Worm (Caenorhabditis elegans) whole organism, L2 larva: ENCODE measurements around the gene twk-8.

Experiments used
- C34F6.9 ChIP-seq: fragments of 150-350 bp; optimal IDR thresholded peaks from 2 replicates; lab custom pipeline; 2014; ENCODE audit warnings: missing biosample characterization, missing genetic modification characterization
- F13H6.1 ChIP-seq: sonication (generic microtip); optimal IDR thresholded peaks from 2 replicates; lab custom pipeline; 2016; ENCODE audit warnings: missing genetic modification characterization, missing compliant biosample characterization
- R02D3.7 ChIP-seq: fragments of 150-350 bp; optimal IDR thresholded peaks from 2 replicates; lab custom pipeline; 2014; ENCODE audit warnings: missing biosample characterization, missing genetic modification characterization
- Y55F3AM.14 ChIP-seq: fragments of 200-800 bp; sonication (Bioruptor generic); optimal IDR thresholded peaks from 2 replicates; lab custom pipeline; 2018; ENCODE audit warnings: mild to moderate bottlenecking, missing genetic modification characterization, missing compliant biosample characterization
- ZK546.5 ChIP-seq: sonication (generic microtip); optimal IDR thresholded peaks from 2 replicates; lab custom pipeline; 2017; ENCODE audit warnings: missing biosample characterization, missing genetic modification characterization
- alr-1 ChIP-seq: fragments of 150-350 bp; optimal IDR thresholded peaks from 2 replicates; lab custom pipeline; 2014; ENCODE audit warnings: missing biosample characterization, missing genetic modification characterization
- aly-2 ChIP-seq: fragments of 150-350 bp; optimal IDR thresholded peaks from 2 replicates; lab custom pipeline; 2014; ENCODE audit warnings: missing biosample characterization, missing genetic modification characterization
- ama-1 ChIP-seq: fragments of 150-350 bp; optimal IDR thresholded peaks from 2 replicates; lab custom pipeline; 2018; ENCODE audit warnings: inconsistent platforms
- blmp-1 ChIP-seq: sonication (generic microtip); optimal IDR thresholded peaks from 2 replicates; lab custom pipeline; 2017; ENCODE audit warnings: missing genetic modification characterization, mild to moderate bottlenecking, missing compliant biosample characterization, antibody characterized with exemption, moderate library complexity; ENCODE audit not compliant: insufficient read depth
- ceh-16 ChIP-seq: fragments of 150-350 bp; optimal IDR thresholded peaks from 2 replicates; lab custom pipeline; 2014; ENCODE audit warnings: missing biosample characterization, missing genetic modification characterization
- ceh-82 ChIP-seq: fragments of 150-350 bp; optimal IDR thresholded peaks from 2 replicates; lab custom pipeline; 2014; ENCODE audit warnings: missing biosample characterization, missing genetic modification characterization
- crh-2 ChIP-seq: sonication (generic microtip); optimal IDR thresholded peaks from 2 replicates; lab custom pipeline; 2017; ENCODE audit warnings: missing biosample characterization, missing genetic modification characterization
- dmd-4 ChIP-seq: sonication (generic microtip); optimal IDR thresholded peaks from 2 replicates; lab custom pipeline; 2017; ENCODE audit warnings: missing biosample characterization, missing genetic modification characterization
- egl-27 ChIP-seq: sonication (generic microtip); optimal IDR thresholded peaks from 3 replicates; lab custom pipeline; 2017; ENCODE audit warnings: missing biosample characterization, missing genetic modification reagents, missing genetic modification characterization
- elt-1 ChIP-seq: fragments of 150-350 bp; optimal IDR thresholded peaks from 2 replicates; lab custom pipeline; 2014; ENCODE audit warnings: missing biosample characterization, missing genetic modification characterization
- elt-3 ChIP-seq: sonication (generic microtip); optimal IDR thresholded peaks from 2 replicates; lab custom pipeline; 2017; ENCODE audit warnings: missing biosample characterization, missing genetic modification characterization
- fos-1 ChIP-seq: fragments of 150-350 bp; optimal IDR thresholded peaks from 2 replicates; lab custom pipeline; 2014; ENCODE audit warnings: missing biosample characterization, missing genetic modification characterization
- gmeb-1 ChIP-seq: fragments of 150-350 bp; optimal IDR thresholded peaks from 2 replicates; lab custom pipeline; 2014; ENCODE audit warnings: missing biosample characterization, missing genetic modification characterization
- lin-11 ChIP-seq: fragments of 150-350 bp; sonication (generic microtip); optimal IDR thresholded peaks from 2 replicates; lab custom pipeline; 2014; ENCODE audit warnings: missing biosample characterization, missing genetic modification characterization, inconsistent platforms, mixed read lengths
- lin-13 ChIP-seq: fragments of 150-350 bp; optimal IDR thresholded peaks from 2 replicates; lab custom pipeline; 2014; ENCODE audit warnings: missing biosample characterization, missing genetic modification reagents, missing genetic modification characterization
- lin-39 ChIP-seq: fragments of 150-350 bp; optimal IDR thresholded peaks from 2 replicates; lab custom pipeline; 2014; ENCODE audit warnings: missing biosample characterization, missing genetic modification reagents, missing genetic modification characterization
- lsy-2 ChIP-seq, 2 experiments: fragments of 150-350 bp in 1 of 2; sonication (generic microtip) in 1 of 2; optimal IDR thresholded peaks; 2 replicates each; lab custom pipeline; 2014 to 2017; ENCODE audit warnings: missing biosample characterization in 2 of 2, missing genetic modification characterization in 2 of 2
- mab-5 ChIP-seq: fragments of 150-350 bp; optimal IDR thresholded peaks from 2 replicates; lab custom pipeline; 2014; ENCODE audit warnings: missing biosample characterization, missing genetic modification characterization
- mbf-1 ChIP-seq: sonication (generic microtip); optimal IDR thresholded peaks from 2 replicates; lab custom pipeline; 2017; ENCODE audit warnings: missing biosample characterization, missing genetic modification characterization
- mdl-1 ChIP-seq, 2 experiments: fragments of 150-350 bp in 1 of 2; sonication (generic microtip) in 1 of 2; optimal IDR thresholded peaks; 2 replicates each; lab custom pipeline; 2017; ENCODE audit warnings: missing biosample characterization in 2 of 2, missing genetic modification characterization in 2 of 2
- nhr-10 ChIP-seq: sonication (generic microtip); optimal IDR thresholded peaks from 2 replicates; lab custom pipeline; 2017; ENCODE audit warnings: missing biosample characterization, missing genetic modification characterization
- nhr-11 ChIP-seq: fragments of 150-350 bp; optimal IDR thresholded peaks from 2 replicates; lab custom pipeline; 2014; ENCODE audit warnings: missing biosample characterization, missing genetic modification characterization
- nhr-12 ChIP-seq: fragments of 150-350 bp; optimal IDR thresholded peaks from 2 replicates; lab custom pipeline; 2014; ENCODE audit warnings: missing biosample characterization, missing genetic modification characterization
- nhr-129 ChIP-seq: fragments of 150-350 bp; optimal IDR thresholded peaks from 2 replicates; lab custom pipeline; 2014; ENCODE audit warnings: missing biosample characterization, missing genetic modification characterization
- nhr-21 ChIP-seq: fragments of 150-350 bp; optimal IDR thresholded peaks from 2 replicates; lab custom pipeline; 2014; ENCODE audit warnings: missing biosample characterization, missing genetic modification characterization
- nhr-23 ChIP-seq: fragments of 150-350 bp; optimal IDR thresholded peaks from 2 replicates; lab custom pipeline; 2014; ENCODE audit warnings: missing biosample characterization, missing genetic modification reagents, missing genetic modification characterization
- nhr-237 ChIP-seq: fragments of 150-350 bp; optimal IDR thresholded peaks from 2 replicates; lab custom pipeline; 2014; ENCODE audit warnings: missing biosample characterization, missing genetic modification characterization
- nhr-25 ChIP-seq: fragments of 150-350 bp; sonication (generic microtip); optimal IDR thresholded peaks from 3 replicates; lab custom pipeline; 2014; ENCODE audit warnings: missing biosample characterization, missing genetic modification characterization
- nhr-6 ChIP-seq: fragments of 150-350 bp; optimal IDR thresholded peaks from 2 replicates; lab custom pipeline; 2014; ENCODE audit warnings: missing biosample characterization, missing genetic modification characterization
- nhr-77 ChIP-seq: fragments of 150-350 bp; optimal IDR thresholded peaks from 2 replicates; lab custom pipeline; 2014; ENCODE audit warnings: missing biosample characterization, missing genetic modification characterization
- peb-1 ChIP-seq: fragments of 150-350 bp; optimal IDR thresholded peaks from 2 replicates; lab custom pipeline; 2014; ENCODE audit warnings: missing biosample characterization, missing genetic modification characterization
- sem-4 ChIP-seq: fragments of 150-350 bp; optimal IDR thresholded peaks from 2 replicates; lab custom pipeline; 2014; ENCODE audit warnings: missing biosample characterization, missing genetic modification reagents, missing genetic modification characterization
- skn-1 ChIP-seq: sonication (generic microtip); optimal IDR thresholded peaks from 2 replicates; lab custom pipeline; 2017; ENCODE audit warnings: missing biosample characterization, missing genetic modification characterization
- sma-3 ChIP-seq: sonication (generic microtip); optimal IDR thresholded peaks from 2 replicates; lab custom pipeline; 2016; ENCODE audit warnings: missing genetic modification reagents, missing genetic modification characterization, missing compliant biosample characterization
- sma-9 ChIP-seq, 2 experiments: fragments of 150-350 bp in 1 of 2; sonication (generic microtip) in 1 of 2; optimal IDR thresholded peaks; 2 replicates each; lab custom pipeline; 2014 to 2016; ENCODE audit warnings: missing genetic modification characterization in 2 of 2, mild to moderate bottlenecking in 1 of 2, missing biosample characterization in 1 of 2, missing compliant biosample characterization in 1 of 2, missing genetic modification reagents in 1 of 2, moderate library complexity in 1 of 2
- snpc-4 ChIP-seq: fragments of 150-350 bp; optimal IDR thresholded peaks from 2 replicates; lab custom pipeline; 2014; ENCODE audit warnings: missing biosample characterization, missing genetic modification characterization
- unc-39 ChIP-seq: fragments of 150-350 bp; optimal IDR thresholded peaks from 2 replicates; lab custom pipeline; 2014; ENCODE audit warnings: missing biosample characterization, missing genetic modification characterization
- unc-55 ChIP-seq: fragments of 150-350 bp; sonication (generic microtip); optimal IDR thresholded peaks from 3 replicates; lab custom pipeline; 2014; ENCODE audit warnings: missing biosample characterization, missing genetic modification reagents, missing genetic modification characterization
- unc-62 ChIP-seq: fragments of 150-350 bp; optimal IDR thresholded peaks from 2 replicates; lab custom pipeline; 2014; ENCODE audit warnings: missing biosample characterization, missing genetic modification reagents, missing genetic modification characterization
- zag-1 ChIP-seq: fragments of 150-350 bp; optimal IDR thresholded peaks from 2 replicates; lab custom pipeline; 2014; ENCODE audit warnings: missing biosample characterization, missing genetic modification characterization
- ztf-1 ChIP-seq: fragments of 200-800 bp; sonication (Bioruptor generic); conservative IDR thresholded peaks from 2 replicates; pipeline ENCODE4 v1.3.6; 2022; ENCODE audit warnings: missing genetic modification characterization, missing compliant biosample characterization
- ztf-11 ChIP-seq: sonication (generic microtip); optimal IDR thresholded peaks from 2 replicates; lab custom pipeline; 2017; ENCODE audit warnings: missing biosample characterization, missing genetic modification characterization
- ztf-4 ChIP-seq: fragments of 150-350 bp; optimal IDR thresholded peaks from 2 replicates; lab custom pipeline; 2014; ENCODE audit warnings: missing biosample characterization, missing genetic modification characterization

The twk-8 gene

DNA sequence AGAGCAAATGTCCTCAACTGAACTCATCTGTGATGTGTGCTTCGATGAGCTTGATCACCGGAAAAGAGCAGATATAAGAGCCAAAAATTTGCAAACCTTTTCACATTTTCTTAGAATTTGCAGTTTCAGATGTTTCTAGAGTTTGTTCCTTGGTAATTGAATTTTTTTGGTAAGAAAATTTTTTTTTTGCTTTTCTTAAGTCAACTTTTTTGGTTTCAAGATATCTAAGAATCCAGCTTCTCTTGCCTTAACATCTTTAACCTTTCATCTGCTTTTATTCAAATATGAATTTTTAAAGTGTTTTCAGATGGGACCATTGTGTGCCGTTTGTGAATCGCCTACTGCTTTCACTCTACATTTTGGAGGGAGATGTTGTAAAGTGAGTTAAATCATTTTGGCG, 12.5 kb upstream of the twk-8 start, which contains the start of gene nhr-11:
TSS of gene nhr-11 (plus strand) at position 301 of the 400 bp plus-strand sequence.
- no peak for TF ChIP-seq unc-39
- TF ChIP-seq ceh-82 (tag; lab: Kevin White, UChicago) = no peak
- no peak for TF ChIP-seq nhr-21 (tag; lab: Kevin White, UChicago)
- TF ChIP-seq nhr-129 (tag; lab: Kevin White, UChicago) = no peak
- no peak for TF ChIP-seq peb-1 (tag; lab: Kevin White, UChicago)
- TF ChIP-seq nhr-11 = no peak
- TF ChIP-seq unc-55 (GFP tag; lab: Kevin White, UChicago) = no peak
- no peak for TF ChIP-seq lsy-2 (tag; optimal IDR thresholded peaks at IDR 0.05; lab: Kevin White, UChicago)

DNA sequence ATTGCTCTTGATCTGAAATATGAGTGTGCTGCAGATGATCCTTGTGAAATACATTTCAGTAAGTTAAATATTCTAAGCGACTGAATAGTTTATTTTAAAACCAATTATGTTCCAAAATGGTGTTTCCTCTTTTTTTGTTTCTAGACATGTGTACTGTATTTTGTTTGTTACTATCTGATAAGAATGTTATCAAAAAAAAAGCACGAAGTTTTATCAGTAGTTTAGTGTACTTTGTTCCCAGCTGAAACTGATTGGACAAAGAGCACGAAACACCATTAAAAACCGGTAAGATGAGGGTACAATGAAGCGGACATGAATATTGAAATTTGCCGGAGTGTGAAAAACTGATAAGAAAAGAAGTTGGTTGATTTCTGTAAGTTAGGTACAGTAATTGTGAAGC, 12.0 kb upstream of the twk-8 start:
- no peak for TF ChIP-seq mab-5 (tag; lab: Kevin White, UChicago)
- peak; percentile 22 for TF ChIP-seq fos-1 (tag; lab: Kevin White, UChicago)

DNA sequence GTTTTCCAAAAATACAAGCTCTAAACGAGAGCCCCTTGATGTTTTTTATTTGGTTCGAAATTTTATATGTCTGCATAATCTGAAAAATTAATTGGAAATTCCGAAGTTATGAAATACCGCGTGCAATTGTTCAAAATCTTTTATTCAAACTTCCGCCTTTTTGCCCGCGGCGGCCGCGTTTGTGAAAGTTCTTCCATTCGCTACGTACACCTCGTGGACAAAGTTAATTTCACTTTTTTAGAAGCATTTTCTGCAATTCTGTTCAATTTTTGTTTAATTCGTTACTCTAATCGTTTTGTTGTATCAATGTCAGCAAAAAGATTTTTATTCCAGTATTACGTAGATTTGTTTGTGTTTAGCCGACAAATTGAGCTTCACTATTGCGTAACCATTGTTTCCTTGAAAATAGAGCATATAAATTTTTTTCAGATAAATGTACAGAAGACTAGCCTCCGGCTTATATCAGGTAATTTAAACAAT, 7.9 kb upstream of the twk-8 start, which contains the start of gene mppb-1:
TSS of gene mppb-1 (plus strand) at position 430 of the 480 bp plus-strand sequence.
- TF ChIP-seq peb-1 (tag; lab: Kevin White, UChicago) (no peak), snpc-4 (tag; lab: Kevin White, UChicago) (peak; percentile 23), ztf-11 (no peak), skn-1 (tag; lab: Kevin White, UChicago) (peak; percentile 18), C34F6.9 (tag; lab: Kevin White, UChicago) (peak; percentile 85), unc-39 (no peak), nhr-23 (tag; lab: Kevin White, UChicago) (no peak), aly-2 (tag; lab: Kevin White, UChicago) (no peak), nhr-10 (tag; lab: Kevin White, UChicago) (no peak), unc-62 (GFP tag; lab: Kevin White, UChicago) (no peak), fos-1 (tag; lab: Kevin White, UChicago) (peak; percentile 51), Y55F3AM.14 (GFP tag; lab: Kevin White, UChicago) (peak; percentile 26), lin-11 (tag; lab: Kevin White, UChicago) (peak; percentile 65), lsy-2 (tag; optimal IDR thresholded peaks at IDR 0.05; lab: Kevin White, UChicago) (peak; percentile 63 to 85), ztf-1 (GFP tag; lab: Robert Waterston, UW) (no peak), nhr-21 (tag; lab: Kevin White, UChicago) (peak; percentile 64), unc-55 (GFP tag; lab: Kevin White, UChicago) (peak; percentile 91), ceh-82 (tag; lab: Kevin White, UChicago) (no peak), elt-1 (no peak), ceh-16 (tag; lab: Kevin White, UChicago) (no peak), sma-3 (GFP tag; lab: Kevin White, UChicago) (peak; percentile 87), mdl-1 (tag; optimal IDR thresholded peaks at IDR 0.05; lab: Kevin White, UChicago) (peak in 1 of 2 experiments; percentile 39), nhr-129 (tag; lab: Kevin White, UChicago) (peak; percentile 65), alr-1 (tag; lab: Kevin White, UChicago) (no peak), ztf-4 (tag; lab: Kevin White, UChicago) (peak; percentile 67), gmeb-1 (tag; lab: Kevin White, UChicago) (peak; percentile 96), nhr-25 (tag; lab: Kevin White, UChicago) (peak; percentile 84), mbf-1 (no peak), zag-1 (tag; lab: Kevin White, UChicago) (peak; percentile 28), sma-9 (GFP tag; optimal IDR thresholded peaks at IDR 0.05; lab: Kevin White, UChicago) (peak; percentile 92), sma-9 (tag; optimal IDR thresholded peaks at IDR 0.05; lab: Kevin White, UChicago) (no peak), dmd-4 (tag; lab: Kevin White, UChicago) (no peak), egl-27 (tag; lab: Kevin White, UChicago) (peak; percentile 1), nhr-6 (tag; lab: Kevin White, UChicago) (no peak), nhr-11 (no peak), elt-3 (tag; lab: Kevin White, UChicago) (no peak), lin-39 (tag; lab: Kevin White, UChicago) (no peak), F13H6.1 (tag; lab: Kevin White, UChicago) (peak; percentile 77), blmp-1 (tag; lab: Kevin White, UChicago) (peak; percentile 95), sem-4 (tag; lab: Kevin White, UChicago) (no peak), R02D3.7 (no peak), nhr-77 (tag; lab: Kevin White, UChicago) (no peak), ZK546.5 (tag; lab: Kevin White, UChicago) (no peak), nhr-237 (no peak), mab-5 (tag; lab: Kevin White, UChicago) (peak; percentile 60), nhr-12 (tag; lab: Kevin White, UChicago) (no peak), ama-1 (lab: Kevin White, UChicago) (no peak), lin-13 (GFP tag; lab: Kevin White, UChicago) (peak; percentile 83), crh-2 (tag; lab: Kevin White, UChicago) (peak; percentile 75)
- TF ChIP-seq, all 48 proteins: peak for 23
